Worm (Caenorhabditis elegans) whole organism, L3 larva: ENCODE measurements around the gene fbxa-219.

Experiments
- R02D3.7 ChIP-seq: fragments of 150-350 bp; optimal IDR thresholded peaks from 2 replicates; lab custom pipeline; 2014; ENCODE audit warnings: missing biosample characterization, missing genetic modification characterization
- ZK546.5 ChIP-seq: sonication (generic microtip); optimal IDR thresholded peaks from 2 replicates; lab custom pipeline; 2017; ENCODE audit warnings: missing biosample characterization, missing genetic modification characterization
- aly-2 ChIP-seq: fragments of 150-350 bp; optimal IDR thresholded peaks from 2 replicates; lab custom pipeline; 2014; ENCODE audit warnings: missing biosample characterization, missing genetic modification characterization
- ceh-16 ChIP-seq: sonication (generic microtip); optimal IDR thresholded peaks from 2 replicates; lab custom pipeline; 2017; ENCODE audit warnings: missing biosample characterization, missing genetic modification characterization
- ceh-28 ChIP-seq: fragments of 150-350 bp; optimal IDR thresholded peaks from 2 replicates; lab custom pipeline; 2014; ENCODE audit warnings: missing biosample characterization, missing genetic modification reagents, missing genetic modification characterization
- ceh-82 ChIP-seq: fragments of 150-350 bp; optimal IDR thresholded peaks from 2 replicates; lab custom pipeline; 2014; ENCODE audit warnings: missing biosample characterization, missing genetic modification characterization
- ceh-9 ChIP-seq: sonication (generic microtip); optimal IDR thresholded peaks from 2 replicates; lab custom pipeline; 2018; ENCODE audit warnings: missing biosample characterization, missing genetic modification characterization
- daf-12 ChIP-seq: fragments of 150-350 bp; optimal IDR thresholded peaks from 2 replicates; lab custom pipeline; 2014; ENCODE audit warnings: missing biosample characterization, missing genetic modification reagents, missing genetic modification characterization
- egl-5 ChIP-seq: fragments of 150-350 bp; optimal IDR thresholded peaks from 2 replicates; lab custom pipeline; 2017; ENCODE audit warnings: missing biosample characterization, missing genetic modification reagents, missing genetic modification characterization, inconsistent platforms
- elt-2 ChIP-seq: sonication (generic microtip); optimal IDR thresholded peaks from 2 replicates; lab custom pipeline; 2016; ENCODE audit warnings: missing genetic modification reagents, mild to moderate bottlenecking, missing genetic modification characterization, missing compliant biosample characterization
- elt-3 ChIP-seq, 3 experiments: fragments of 150-350 bp in 1 of 3; sonication (generic microtip) in 2 of 3; optimal IDR thresholded peaks; 2 replicates in 2 of 3; 4 replicates in 1 of 3; lab custom pipeline; 2014 to 2017; ENCODE audit warnings: missing biosample characterization in 3 of 3, missing genetic modification characterization in 3 of 3
- fkh-10 ChIP-seq: sonication (generic microtip); optimal IDR thresholded peaks from 2 replicates; lab custom pipeline; 2017; ENCODE audit warnings: missing biosample characterization, missing genetic modification reagents, missing genetic modification characterization
- fkh-2 ChIP-seq: fragments of 150-350 bp; optimal IDR thresholded peaks from 2 replicates; lab custom pipeline; 2014; ENCODE audit warnings: missing biosample characterization, missing genetic modification reagents, missing genetic modification characterization
- fos-1 ChIP-seq: fragments of 150-350 bp; optimal IDR thresholded peaks from 2 replicates; lab custom pipeline; 2014; ENCODE audit warnings: missing biosample characterization, missing genetic modification characterization
- hmg-11 ChIP-seq: sonication (generic microtip); optimal IDR thresholded peaks from 2 replicates; lab custom pipeline; 2016; ENCODE audit warnings: missing genetic modification characterization, missing compliant biosample characterization
- lin-15B ChIP-seq: fragments of 150-350 bp; optimal IDR thresholded peaks from 2 replicates; lab custom pipeline; 2014; ENCODE audit warnings: missing biosample characterization, missing genetic modification characterization
- lin-39 ChIP-seq: fragments of 150-350 bp; optimal IDR thresholded peaks from 2 replicates; lab custom pipeline; 2018; ENCODE audit warnings: missing biosample characterization, missing genetic modification reagents, missing genetic modification characterization
- lsy-12 ChIP-seq: sonication (generic microtip); optimal IDR thresholded peaks from 2 replicates; lab custom pipeline; 2016; ENCODE audit warnings: mild to moderate bottlenecking, missing genetic modification characterization, missing compliant biosample characterization
- mdl-1 ChIP-seq: fragments of 150-350 bp; optimal IDR thresholded peaks from 2 replicates; lab custom pipeline; 2014; ENCODE audit warnings: missing biosample characterization, missing genetic modification characterization
- nfya-1 ChIP-seq: sonication (generic microtip); optimal IDR thresholded peaks from 2 replicates; lab custom pipeline; 2017; ENCODE audit warnings: missing genetic modification characterization, mild to moderate bottlenecking, missing compliant biosample characterization, antibody characterized with exemption, moderate library complexity; ENCODE audit not compliant: insufficient read depth
- nhr-11 ChIP-seq: fragments of 150-350 bp; optimal IDR thresholded peaks from 2 replicates; lab custom pipeline; 2014; ENCODE audit warnings: missing biosample characterization, missing genetic modification characterization
- nhr-12 ChIP-seq: fragments of 150-350 bp; optimal IDR thresholded peaks from 2 replicates; lab custom pipeline; 2014; ENCODE audit warnings: missing biosample characterization, missing genetic modification characterization
- nhr-43 ChIP-seq: sonication (generic microtip); optimal IDR thresholded peaks from 2 replicates; lab custom pipeline; 2016; ENCODE audit warnings: mild to moderate bottlenecking, missing genetic modification characterization, missing compliant biosample characterization; ENCODE audit not compliant: poor library complexity, severe bottlenecking
- nhr-76 ChIP-seq: fragments of 150-350 bp; sonication (generic microtip); optimal IDR thresholded peaks from 5 replicates; lab custom pipeline; 2014; ENCODE audit warnings: missing biosample characterization, missing genetic modification characterization
- pha-4 ChIP-seq: fragments of 150-350 bp; optimal IDR thresholded peaks from 2 replicates; lab custom pipeline; 2014; ENCODE audit warnings: missing biosample characterization, missing genetic modification reagents, missing genetic modification characterization
- pqm-1 ChIP-seq: fragments of 150-350 bp; optimal IDR thresholded peaks from 2 replicates; lab custom pipeline; 2017; ENCODE audit warnings: missing biosample characterization, missing genetic modification characterization, inconsistent platforms
- snpc-4 ChIP-seq: fragments of 150-350 bp; optimal IDR thresholded peaks from 2 replicates; lab custom pipeline; 2014; ENCODE audit warnings: missing biosample characterization, missing genetic modification characterization
- unc-39 ChIP-seq: sonication (generic microtip); optimal IDR thresholded peaks from 4 replicates; lab custom pipeline; 2017; ENCODE audit warnings: missing biosample characterization, missing genetic modification characterization
- unc-62 ChIP-seq: fragments of 150-350 bp; sonication (generic microtip); optimal IDR thresholded peaks from 4 replicates; lab custom pipeline; 2014; ENCODE audit warnings: missing biosample characterization, missing genetic modification reagents, missing genetic modification characterization
- ztf-11 ChIP-seq: fragments of 150-350 bp; optimal IDR thresholded peaks from 2 replicates; lab custom pipeline; 2014; ENCODE audit warnings: missing biosample characterization, missing genetic modification characterization
- ztf-4 ChIP-seq: fragments of 150-350 bp; optimal IDR thresholded peaks from 2 replicates; lab custom pipeline; 2014; ENCODE audit warnings: missing biosample characterization, missing genetic modification characterization

The fbxa-219 gene

DNA sequence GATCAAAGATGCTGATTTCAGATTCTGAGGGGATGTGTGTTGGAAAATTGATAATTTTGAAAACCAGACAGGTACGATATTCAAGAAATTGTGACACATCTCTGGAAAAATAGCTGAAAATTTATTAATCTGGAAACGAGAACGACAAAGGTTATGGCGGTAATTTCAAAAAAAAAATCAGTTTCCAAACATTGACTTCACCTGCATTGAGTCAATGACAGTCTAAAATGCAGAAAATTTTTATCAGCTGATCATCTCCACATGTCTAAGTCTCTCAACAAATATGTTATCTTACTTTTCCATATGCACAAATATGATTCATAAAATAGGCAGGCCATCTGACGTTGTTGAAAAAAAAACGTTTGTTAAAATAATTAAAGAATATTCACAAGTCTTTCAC is 19.1 kb upstream of the fbxa-219 start, which contains the start of gene fbxa-48:
Gene fbxa-48 (minus strand): TSS at position 101 of the 400 bp plus-strand sequence.
- TF ChIP-seq pqm-1: peak; percentile 2
- no peak for TF ChIP-seq fkh-2 (tag; lab: Kevin White, UChicago)
- TF ChIP-seq ztf-4 (tag; lab: Kevin White, UChicago): no peak
- peak; percentile 38 for TF ChIP-seq elt-2 (tag; lab: Kevin White, UChicago)

ce11 chrIII:2272732-2273131 is 18.5 kb upstream of the fbxa-219 start, which contains the start of gene fbxa-39:
Gene fbxa-39 (plus strand): TSS chrIII:2273032.
- TF ChIP-seq fos-1 (tag; lab: Kevin White, UChicago) (no peak), fkh-2 (tag; lab: Kevin White, UChicago) (no peak), unc-39 (tag; lab: Kevin White, UChicago) (no peak), pqm-1 (no peak), lin-15B (tag; lab: Kevin White, UChicago) (no peak), nhr-76 (no peak), ZK546.5 (tag; lab: Kevin White, UChicago) (no peak), ceh-9 (no peak), mdl-1 (no peak), fkh-10 (GFP tag; lab: Kevin White, UChicago) (no peak), pha-4 (tag; lab: Kevin White, UChicago) (no peak), ceh-82 (tag; lab: Kevin White, UChicago) (no peak), hmg-11 (tag; lab: Kevin White, UChicago) (no peak), elt-3 (tag; optimal IDR thresholded peaks at IDR 0.05; lab: Kevin White, UChicago) (no peak), aly-2 (tag; lab: Kevin White, UChicago) (no peak)

DNA sequence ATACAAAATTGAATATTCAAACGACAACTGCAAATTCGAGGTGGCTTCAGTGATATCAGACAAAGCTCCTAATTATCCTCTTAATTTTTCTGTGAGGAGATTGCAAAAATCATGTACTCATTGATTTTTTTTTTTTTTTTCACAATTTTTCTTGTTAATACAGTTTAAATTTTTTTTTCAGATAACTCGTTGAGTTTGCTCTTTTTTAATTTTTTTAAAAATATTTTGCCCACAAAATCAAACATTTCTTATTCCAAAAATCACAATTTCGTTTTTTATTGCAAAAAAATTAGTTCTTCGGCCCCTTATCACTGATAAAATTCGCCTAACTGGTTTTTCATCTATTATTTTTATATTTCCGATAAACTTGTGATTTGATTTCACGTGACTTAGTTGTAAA is 14.4 kb upstream of the fbxa-219 start, which contains the start of gene Y54F10BM.21:
Gene Y54F10BM.21 (plus strand): TSS at position 301 of the 400 bp plus-strand sequence.
- TF ChIP-seq daf-12 (tag; lab: Kevin White, UChicago) (no peak), unc-62 (GFP tag; lab: Kevin White, UChicago) (no peak), ceh-16 (tag; lab: Kevin White, UChicago) (no peak), nhr-12 (tag; lab: Kevin White, UChicago) (no peak), fkh-10 (GFP tag; lab: Kevin White, UChicago) (no peak), snpc-4 (tag; lab: Kevin White, UChicago) (no peak), fkh-2 (tag; lab: Kevin White, UChicago) (no peak), elt-2 (tag; lab: Kevin White, UChicago) (no peak), aly-2 (tag; lab: Kevin White, UChicago) (no peak), lin-39 (tag; lab: Kevin White, UChicago) (no peak), ceh-9 (no peak), ceh-28 (tag; lab: Kevin White, UChicago) (no peak), pha-4 (tag; lab: Kevin White, UChicago) (no peak), hmg-11 (tag; lab: Kevin White, UChicago) (no peak)

ce11 chrIII:2279457-2279856 is 11.8 kb upstream of the fbxa-219 start, which contains the start of gene Y54F10BM.23:
Gene Y54F10BM.23 (minus strand): TSS chrIII:2279557.
- TF ChIP-seq unc-39 (tag; lab: Kevin White, UChicago): no peak

DNA sequence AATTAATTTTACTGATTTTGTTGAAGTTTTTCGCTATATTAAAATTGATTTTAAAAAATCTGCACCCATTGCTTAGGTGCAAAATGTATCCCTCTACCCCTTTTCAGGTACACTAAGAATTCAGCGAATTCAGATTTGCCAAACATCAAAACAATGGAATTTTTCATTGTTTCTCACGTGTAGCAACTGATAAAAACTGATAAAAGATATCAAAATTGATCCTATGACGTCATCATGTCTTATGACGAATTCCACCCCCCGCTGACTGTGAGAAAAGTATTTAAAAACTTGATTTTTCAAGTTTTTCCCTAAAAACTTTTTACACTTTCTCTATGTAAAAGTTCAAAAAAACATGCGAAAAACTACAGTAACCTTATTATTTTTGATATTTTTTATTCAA is 10.6 kb upstream of the fbxa-219 start, which contains the start of gene Y54F10BM.22:
Gene Y54F10BM.22 (plus strand): TSS at position 331 of the 400 bp plus-strand sequence.
- TF ChIP-seq pha-4 (tag; lab: Kevin White, UChicago) (no peak), pqm-1 (no peak), mdl-1 (no peak), snpc-4 (tag; lab: Kevin White, UChicago) (no peak), daf-12 (tag; lab: Kevin White, UChicago) (no peak), nhr-43 (tag; lab: Kevin White, UChicago) (no peak), aly-2 (tag; lab: Kevin White, UChicago) (no peak), lsy-12 (tag; lab: Kevin White, UChicago) (no peak), lin-15B (tag; lab: Kevin White, UChicago) (no peak), ZK546.5 (tag; lab: Kevin White, UChicago) (no peak), R02D3.7 (no peak), unc-62 (GFP tag; lab: Kevin White, UChicago) (no peak), ceh-16 (tag; lab: Kevin White, UChicago) (no peak), nfya-1 (no peak), ztf-11 (no peak), nhr-11 (tag; lab: Kevin White, UChicago) (no peak), egl-5 (no peak), ceh-9 (no peak)
